Fruit fly (Drosophila melanogaster) whole organism, embryonic: ENCODE results near the gene CG33282.

Source experiments
- CG11093 ChIP-seq: fragments of 200-800 bp; sonication (Bioruptor generic); IDR thresholded peaks from 3 replicates; pipeline ENCODE4 v1.3.6; 2022; ENCODE audit warnings: missing biosample characterization, missing genetic modification characterization
- CG11504 ChIP-seq: fragments of 200-800 bp; sonication (Bioruptor generic); optimal IDR thresholded peaks from 3 replicates; lab custom pipeline; 2019; ENCODE audit warnings: missing biosample characterization, mild to moderate bottlenecking, missing genetic modification characterization, moderate library complexity
- CG14441 ChIP-seq: fragments of 200-800 bp; sonication (Bioruptor generic); IDR thresholded peaks from 2 replicates; pipeline ENCODE4 v1.3.6; 2022; ENCODE audit warnings: missing biosample characterization, missing genetic modification characterization
- CG15514 ChIP-seq: fragments of 200-800 bp; sonication (Bioruptor generic); optimal IDR thresholded peaks from 3 replicates; lab custom pipeline; 2017; ENCODE audit warnings: missing biosample characterization, missing genetic modification characterization, mild to moderate bottlenecking, moderate library complexity, missing genetic modification reagents
- CG15696 ChIP-seq: fragments of 200-800 bp; sonication (Bioruptor generic); optimal IDR thresholded peaks from 2 replicates; lab custom pipeline; 2019; ENCODE audit warnings: missing biosample characterization, mild to moderate bottlenecking, missing genetic modification characterization, moderate library complexity
- CG1602 ChIP-seq: fragments of 200-800 bp; sonication (Bioruptor generic); optimal IDR thresholded peaks from 3 replicates; lab custom pipeline; 2016; ENCODE audit warnings: missing biosample characterization, missing genetic modification characterization
- CG17186 ChIP-seq: fragments of 200-800 bp; sonication (Bioruptor generic); optimal IDR thresholded peaks from 3 replicates; lab custom pipeline; 2017; ENCODE audit warnings: missing biosample characterization, missing genetic modification reagents, missing genetic modification characterization
- CG17328 ChIP-seq: fragments of 200-800 bp; sonication (Bioruptor generic); IDR thresholded peaks from 2 replicates; pipeline ENCODE4 v1.3.6; 2022; ENCODE audit warnings: missing biosample characterization, missing genetic modification characterization
- CG17612 ChIP-seq: fragments of 200-800 bp; sonication (Bioruptor generic); IDR thresholded peaks from 2 replicates; pipeline ENCODE4 v1.3.6; 2022; ENCODE audit warnings: missing biosample characterization, missing genetic modification characterization
- CG4820 ChIP-seq: fragments of 200-800 bp; sonication (Bioruptor generic); optimal IDR thresholded peaks from 3 replicates; lab custom pipeline; 2016; ENCODE audit warnings: missing biosample characterization, missing genetic modification characterization
- CG6689 ChIP-seq: fragments of 200-800 bp; sonication (Bioruptor generic); IDR thresholded peaks from 2 replicates; pipeline ENCODE4 v1.3.6; 2022; ENCODE audit warnings: missing biosample characterization, missing genetic modification characterization
- CG7372 ChIP-seq: fragments of 200-800 bp; sonication (Bioruptor generic); IDR thresholded peaks from 2 replicates; pipeline ENCODE4 v1.3.6; 2022; ENCODE audit warnings: missing biosample characterization, missing genetic modification characterization
- CG7987 ChIP-seq: fragments of 200-800 bp; sonication (Bioruptor generic); optimal IDR thresholded peaks from 2 replicates; lab custom pipeline; 2018; ENCODE audit warnings: missing biosample characterization, mild to moderate bottlenecking, missing genetic modification characterization, moderate library complexity
- CG8281 ChIP-seq: fragments of 200-800 bp; sonication (Bioruptor generic); optimal IDR thresholded peaks from 2 replicates; lab custom pipeline; 2018; ENCODE audit warnings: missing biosample characterization, mild to moderate bottlenecking, missing genetic modification characterization, moderate library complexity
- CG8924 ChIP-seq: fragments of 200-800 bp; optimal IDR thresholded peaks from 3 replicates; lab custom pipeline; 2019; ENCODE audit warnings: missing biosample characterization, mild to moderate bottlenecking, missing genetic modification characterization, moderate library complexity
- CG9727 ChIP-seq: fragments of 200-800 bp; sonication (Bioruptor generic); optimal IDR thresholded peaks from 3 replicates; lab custom pipeline; 2017; ENCODE audit warnings: missing biosample characterization, mild to moderate bottlenecking, missing genetic modification characterization
- Gsc ChIP-seq: fragments of 200-800 bp; sonication (Bioruptor generic); IDR thresholded peaks from 2 replicates; pipeline ENCODE4 v1.3.6; 2022; ENCODE audit warnings: missing biosample characterization, missing genetic modification characterization
- HLH3B ChIP-seq: fragments of 200-800 bp; sonication (Bioruptor generic); IDR thresholded peaks from 2 replicates; pipeline ENCODE4 v1.3.6; 2022; ENCODE audit warnings: missing biosample characterization, missing genetic modification characterization
- Kr ChIP-seq: fragments of 200-800 bp; sonication (Bioruptor generic); optimal IDR thresholded peaks from 2 replicates; lab custom pipeline; 2017; ENCODE audit warnings: missing biosample characterization, mild to moderate bottlenecking, missing genetic modification characterization
- MESR4 ChIP-seq: fragments of 200-800 bp; sonication (Bioruptor generic); optimal IDR thresholded peaks from 2 replicates; lab custom pipeline; 2018; ENCODE audit warnings: missing biosample characterization, mild to moderate bottlenecking, missing genetic modification characterization, moderate library complexity
- Max ChIP-seq: fragments of 200-800 bp; sonication (Bioruptor generic); optimal IDR thresholded peaks from 2 replicates; lab custom pipeline; 2016; ENCODE audit warnings: missing biosample characterization, mild to moderate bottlenecking, missing genetic modification characterization
- Meics ChIP-seq: fragments of 200-800 bp; sonication (Bioruptor generic); optimal IDR thresholded peaks from 2 replicates; lab custom pipeline; 2017; ENCODE audit warnings: missing biosample characterization, mild to moderate bottlenecking, missing genetic modification characterization
- Myb ChIP-seq: fragments of 200-800 bp; sonication (Bioruptor generic); optimal IDR thresholded peaks from 2 replicates; lab custom pipeline; 2016; ENCODE audit warnings: missing biosample characterization, missing genetic modification characterization
- NC2α ChIP-seq: fragments of 200-800 bp; sonication (Bioruptor generic); optimal IDR thresholded peaks from 2 replicates; lab custom pipeline; 2016; ENCODE audit warnings: missing biosample characterization, missing genetic modification characterization
- NFAT ChIP-seq: fragments of 200-800 bp; sonication (Bioruptor generic); IDR thresholded peaks from 2 replicates; pipeline ENCODE4 v1.3.6; 2022; ENCODE audit warnings: missing biosample characterization, missing genetic modification characterization
- Pdp1 ChIP-seq, 2 experiments: fragments of 200-800 bp; sonication (Bioruptor generic); optimal IDR thresholded peaks; 3 replicates each; lab custom pipeline; 2016; ENCODE audit warnings: missing biosample characterization in 2 of 2, missing genetic modification characterization in 2 of 2, mild to moderate bottlenecking in 1 of 2, moderate library complexity in 1 of 2
- Sin3A ChIP-seq: fragments of >200 bp; optimal IDR thresholded peaks from 2 replicates; lab custom pipeline; 2018
- Six4 ChIP-seq: fragments of 200-800 bp; sonication (Bioruptor generic); optimal IDR thresholded peaks from 2 replicates; lab custom pipeline; 2016; ENCODE audit warnings: missing biosample characterization, missing genetic modification characterization
- Ssrp ChIP-seq: fragments of 200-800 bp; sonication (Bioruptor generic); optimal IDR thresholded peaks from 2 replicates; lab custom pipeline; 2018; ENCODE audit warnings: missing biosample characterization, mild to moderate bottlenecking, missing genetic modification characterization, moderate library complexity
- Taf1 ChIP-seq: fragments of 200-800 bp; sonication (Bioruptor generic); IDR thresholded peaks from 2 replicates; pipeline ENCODE4 v1.3.6; 2022; ENCODE audit warnings: missing biosample characterization, missing genetic modification characterization
- Trl ChIP-seq, 3 experiments: fragments of >200 bp in 2 of 3; fragments of 200-800 bp in 1 of 3; sonication (Bioruptor generic) in 1 of 3; optimal IDR thresholded peaks; 2 replicates in 1 of 3; 3 replicates in 2 of 3; lab custom pipeline; 2016 to 2017; ENCODE audit warnings: missing biosample characterization in 1 of 3, missing genetic modification characterization in 1 of 3
- al ChIP-seq: fragments of 200-800 bp; sonication (Bioruptor generic); IDR thresholded peaks from 2 replicates; pipeline ENCODE4 v1.3.6; 2022; ENCODE audit warnings: missing biosample characterization, missing genetic modification characterization
- ara ChIP-seq: fragments of 200-800 bp; sonication (Bioruptor generic); IDR thresholded peaks from 2 replicates; pipeline ENCODE4 v1.3.6; 2022; ENCODE audit warnings: missing biosample characterization, missing genetic modification characterization
- btn ChIP-seq: fragments of 200-800 bp; sonication (Bioruptor generic); optimal IDR thresholded peaks from 2 replicates; lab custom pipeline; 2016; ENCODE audit warnings: missing biosample characterization, missing genetic modification characterization
- corto ChIP-seq: fragments of 200-800 bp; sonication (Bioruptor generic); optimal IDR thresholded peaks from 2 replicates; lab custom pipeline; 2016; ENCODE audit warnings: missing biosample characterization, mild to moderate bottlenecking, missing genetic modification characterization, moderate library complexity
- en ChIP-seq: fragments of 200-800 bp; sonication (Bioruptor generic); optimal IDR thresholded peaks from 2 replicates; lab custom pipeline; 2016; ENCODE audit warnings: missing biosample characterization, missing genetic modification characterization
- fd102C ChIP-seq: fragments of 200-800 bp; sonication (Bioruptor generic); optimal IDR thresholded peaks from 2 replicates; lab custom pipeline; 2018; ENCODE audit warnings: missing biosample characterization, mild to moderate bottlenecking, missing genetic modification characterization, moderate library complexity
- mld ChIP-seq: fragments of 200-800 bp; sonication (Bioruptor generic); IDR thresholded peaks from 3 replicates; pipeline ENCODE4 v1.3.6; 2022; ENCODE audit warnings: missing biosample characterization, missing genetic modification characterization; ENCODE audit not compliant: partially characterized antibody
- nau ChIP-seq: fragments of 200-800 bp; sonication (Bioruptor generic); optimal IDR thresholded peaks from 3 replicates; lab custom pipeline; 2017; ENCODE audit warnings: missing biosample characterization, mild to moderate bottlenecking, missing genetic modification characterization, missing genetic modification reagents
- nom ChIP-seq: fragments of 200-800 bp; sonication (Bioruptor generic); optimal IDR thresholded peaks from 2 replicates; lab custom pipeline; 2017; ENCODE audit warnings: missing biosample characterization, missing genetic modification characterization, mild to moderate bottlenecking, moderate library complexity, missing genetic modification reagents
- otp ChIP-seq: fragments of 200-800 bp; sonication (Bioruptor generic); IDR thresholded peaks from 3 replicates; pipeline ENCODE4, ENCODE4 v1.3.6; 2022; ENCODE audit warnings: missing biosample characterization, missing genetic modification characterization
- pan ChIP-seq, 4 experiments: fragments of >200 bp in 3 of 4; fragments of 200-800 bp in 1 of 4; sonication (Bioruptor generic) in 1 of 4; optimal IDR thresholded peaks in 3 of 4; IDR thresholded peaks in 1 of 4; 2 replicates each; pipeline versions ENCODE4 v1.3.6 to Lab custom; 2017 to 2022; ENCODE audit warnings: missing biosample characterization in 2 of 4, missing genetic modification characterization in 2 of 4, mixed read lengths in 1 of 4
- pho ChIP-seq: fragments of 200-800 bp; sonication (Bioruptor generic); optimal IDR thresholded peaks from 2 replicates; lab custom pipeline; 2016; ENCODE audit warnings: missing biosample characterization, missing genetic modification characterization
- pita ChIP-seq: fragments of 200-800 bp; sonication (Bioruptor generic); optimal IDR thresholded peaks from 2 replicates; lab custom pipeline; 2017; ENCODE audit warnings: missing biosample characterization, mild to moderate bottlenecking, missing genetic modification characterization
- pum ChIP-seq: fragments of 200-800 bp; sonication (Bioruptor generic); optimal IDR thresholded peaks from 2 replicates; lab custom pipeline; 2016; ENCODE audit warnings: missing biosample characterization, missing genetic modification characterization
- sens-2 ChIP-seq: fragments of 200-800 bp; sonication (Bioruptor generic); IDR thresholded peaks from 2 replicates; pipeline ENCODE4 v1.3.6; 2022; ENCODE audit warnings: missing biosample characterization, missing genetic modification characterization
- sna ChIP-seq: fragments of 200-800 bp; sonication (Bioruptor generic); IDR thresholded peaks from 2 replicates; pipeline ENCODE4 v1.3.6; 2022; ENCODE audit warnings: missing biosample characterization, missing genetic modification characterization; ENCODE audit not compliant: partially characterized antibody
- sug ChIP-seq: fragments of 200-800 bp; optimal IDR thresholded peaks from 2 replicates; lab custom pipeline; 2019; ENCODE audit warnings: missing biosample characterization, mild to moderate bottlenecking, missing genetic modification characterization, moderate library complexity
- tx ChIP-seq: fragments of 200-800 bp; sonication (Bioruptor generic); optimal IDR thresholded peaks from 2 replicates; lab custom pipeline; 2016; ENCODE audit warnings: missing biosample characterization, missing genetic modification characterization
- vnd ChIP-seq: fragments of 200-800 bp; sonication (Bioruptor generic); IDR thresholded peaks from 3 replicates; pipeline ENCODE4 v1.3.6; 2022; ENCODE audit warnings: missing biosample characterization, missing genetic modification characterization; ENCODE audit not compliant: partially characterized antibody

CG33282 gene

DNA sequence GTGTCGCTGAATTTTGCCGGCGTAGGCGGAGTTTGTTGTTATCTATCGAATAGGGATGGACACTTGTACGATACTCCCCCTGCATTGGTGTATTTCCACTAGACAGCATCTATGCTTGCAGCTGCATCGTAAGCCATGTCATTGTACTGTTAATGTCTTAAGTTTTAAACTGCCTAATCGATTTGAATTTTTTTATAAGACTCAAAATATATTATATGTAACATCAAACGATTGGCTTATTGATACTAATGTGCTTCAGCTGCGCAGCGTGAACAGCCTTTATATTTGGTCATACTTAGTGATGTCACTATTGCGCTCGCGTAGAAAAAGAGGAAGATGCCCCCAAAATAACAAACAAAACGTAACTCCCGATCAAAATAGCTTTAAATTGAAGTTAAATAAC, 49.0 kb downstream of the CG33282 start, which contains the start of the genes CG9662 and Ptpa (continued):
- TF ChIP-seq CG14441 (GFP tag; lab: Robert Waterston, UW) (peak; percentile 76), btn (peak; percentile 41), ara (GFP tag; lab: Robert Waterston, UW) (no peak), Trl (optimal IDR thresholded peaks at IDR 0.05; lab: Kevin White, UChicago) (no peak), Trl (GFP tag; optimal IDR thresholded peaks at IDR 0.05; lab: Kevin White, UChicago) (peak; percentile 87), tx (GFP tag; lab: Kevin White, UChicago) (peak; percentile 86), pita (GFP tag; lab: Kevin White, UChicago) (no peak), pho (GFP tag; lab: Kevin White, UChicago) (peak; percentile 91), CG11504 (tag; lab: Kevin White, UChicago) (peak; percentile 74), CG11093 (peak; percentile 75; the same call in 1 of the 3 replicates), Taf1 (GFP tag; lab: Robert Waterston, UW) (peak; percentile 70; the same call in 1 of the 2 replicates), nau (GFP tag; lab: Kevin White, UChicago) (no peak), pum (GFP tag; lab: Kevin White, UChicago) (peak; percentile 88), Sin3A (peak; percentile 99), pan (optimal IDR thresholded peaks at IDR 0.05; lab: Kevin White, UChicago) (no peak), pan (GFP tag; optimal IDR thresholded peaks at IDR 0.05 in 1 of 2, IDR thresholded peaks at IDR 0.05 in 1 of 2) (peak in 1 of 2 experiments; percentile 77), otp (GFP tag; lab: Robert Waterston, UW) (peak; percentile 61; the same call in 2 of the 3 replicates), CG17186 (GFP tag; lab: Kevin White, UChicago) (peak; percentile 89), Myb (peak; percentile 75), corto (GFP tag; lab: Kevin White, UChicago) (no peak), en (GFP tag; lab: Kevin White, UChicago) (no peak), fd102C (no peak), Max (GFP tag; lab: Kevin White, UChicago) (peak; percentile 77), CG7372 (GFP tag; lab: Robert Waterston, UW) (peak; percentile 83), CG9727 (GFP tag; lab: Kevin White, UChicago) (peak; percentile 77), CG15696 (peak; percentile 84), HLH3B (GFP tag; lab: Robert Waterston, UW) (peak; percentile 82), sens-2 (no peak), NFAT (GFP tag; lab: Robert Waterston, UW) (peak; percentile 72), Pdp1 (GFP tag; optimal IDR thresholded peaks at IDR 0.05; lab: Kevin White, UChicago) (peak; percentile 89 to 90), vnd (GFP tag; lab: Robert Waterston, UW) (peak; percentile 95), Six4 (GFP tag; lab: Kevin White, UChicago) (peak; percentile 65), Meics (GFP tag; lab: Kevin White, UChicago) (peak; percentile 69), nom (no peak), CG8924 (tag; lab: Kevin White, UChicago) (peak; percentile 74), CG7987 (GFP tag; lab: Kevin White, UChicago) (no peak), Ssrp (tag; lab: Kevin White, UChicago) (peak; percentile 79), CG17328 (peak; percentile 66), MESR4 (GFP tag; lab: Kevin White, UChicago) (peak; percentile 35), CG8281 (tag; lab: Kevin White, UChicago) (peak; percentile 41), CG4820 (peak; percentile 80), CG15514 (GFP tag; lab: Kevin White, UChicago) (peak; percentile 68), Gsc (GFP tag; lab: Robert Waterston, UW) (peak; percentile 60), CG6689 (peak; percentile 73), sna (peak; percentile 93), mld (GFP tag; lab: Robert Waterston, UW) (0 out of 3 replicates have a peak, but pooled peaks have one; percentile 44), Kr (GFP tag; lab: Kevin White, UChicago) (no peak), CG17612 (GFP tag; lab: Robert Waterston, UW) (no peak), al (GFP tag; lab: Robert Waterston, UW) (peak; percentile 73), sug (tag; lab: Kevin White, UChicago) (peak; percentile 78), NC2α (GFP tag; lab: Kevin White, UChicago) (peak; percentile 75), CG1602 (GFP tag; lab: Kevin White, UChicago) (peak; percentile 89)
